Fruit fly (Drosophila melanogaster): Measurements from ENCODE around the gene Cyp305a1.

Gene Cyp305a1

DNA sequence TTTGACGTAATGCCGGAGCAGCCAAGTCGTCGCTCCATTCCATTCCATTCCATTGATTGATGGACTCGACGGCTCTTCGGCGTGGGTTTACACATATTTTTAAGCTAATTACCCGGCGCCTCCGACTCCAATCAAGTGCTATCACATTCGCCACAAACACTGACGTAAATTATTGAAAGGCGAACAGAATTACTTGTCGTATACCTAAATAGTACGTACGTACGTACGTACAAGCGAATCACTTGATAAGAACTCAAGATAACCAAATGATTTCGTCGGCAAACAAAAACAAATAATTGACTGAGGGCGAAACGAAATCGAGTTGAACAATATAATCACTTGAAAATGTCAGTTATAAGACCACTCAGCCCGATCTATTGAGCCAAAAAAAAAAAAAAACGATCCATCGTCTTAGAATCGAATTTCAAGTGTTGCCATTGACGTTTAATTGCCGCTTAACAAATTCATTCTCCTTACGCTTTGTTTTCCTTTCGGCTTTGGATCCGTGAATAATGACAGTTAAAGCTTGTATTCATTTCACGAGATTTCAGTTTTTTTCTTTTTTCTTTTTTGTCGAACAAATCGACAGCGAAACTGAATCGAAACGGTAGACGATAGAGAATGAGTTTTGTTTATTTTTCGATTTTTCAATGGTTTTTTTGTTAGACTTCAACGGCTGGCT, 35.7 kb downstream of the Cyp305a1 start (continued):
- TF ChIP-seq CG17829 (tag; optimal IDR thresholded peaks at IDR 0.05) = no peak
- no peak for TF ChIP-seq CG2889 (GFP tag; IDR thresholded peaks at IDR 0.05)
- no peak for TF ChIP-seq CG1603 (tag; optimal IDR thresholded peaks at IDR 0.05)
- TF ChIP-seq tll (GFP tag; optimal IDR thresholded peaks at IDR 0.05) = no peak
- no peak for TF ChIP-seq CG5180 (GFP tag; optimal IDR thresholded peaks at IDR 0.05)
- no peak for TF ChIP-seq gsb (GFP tag; IDR thresholded peaks at IDR 0.05)
- no peak for TF ChIP-seq CG10959 (GFP tag; IDR thresholded peaks at IDR 0.05)
- no peak for TF ChIP-seq Mrtf (GFP tag; IDR thresholded peaks at IDR 0.05)
- peak; percentile 52 for TF ChIP-seq oc (tag; optimal IDR thresholded peaks at IDR 0.05)
- no peak for TF ChIP-seq tgo (GFP tag; IDR thresholded peaks at IDR 0.05)
- TF ChIP-seq CG12942 (GFP tag; optimal IDR thresholded peaks at IDR 0.05) = no peak
- TF ChIP-seq CG2202 (tag; optimal IDR thresholded peaks at IDR 0.05) = no peak
- TF ChIP-seq CG1647 (GFP tag; optimal IDR thresholded peaks at IDR 0.05) = no peak
- no peak for TF ChIP-seq GATAe (GFP tag; conservative IDR thresholded peaks at IDR 0.05)
- TF ChIP-seq CG11398 (GFP tag; optimal IDR thresholded peaks at IDR 0.05) = no peak
- TF ChIP-seq CoRest (tag; optimal IDR thresholded peaks at IDR 0.05) = no peak
- no peak for TF ChIP-seq fd3F (GFP tag; optimal IDR thresholded peaks at IDR 0.05)
- no peak for TF ChIP-seq TFAM (GFP tag; optimal IDR thresholded peaks at IDR 0.05)
- no peak for TF ChIP-seq Sry-δ (GFP tag; optimal IDR thresholded peaks at IDR 0.05)
- TF ChIP-seq Blimp-1 (GFP tag; optimal IDR thresholded peaks at IDR 0.05) = no peak
- no peak for TF ChIP-seq CG17361 (GFP tag; IDR thresholded peaks at IDR 0.05)
- no peak for TF ChIP-seq CG16813 (GFP tag; IDR thresholded peaks at IDR 0.05; ENCODE audit: partially characterized antibody)
- TF ChIP-seq CG14860 (GFP tag; IDR thresholded peaks at IDR 0.05; ENCODE audit: partially characterized antibody) = no peak
- no peak for TF ChIP-seq sens (GFP tag)
- TF ChIP-seq CG15514 (GFP tag; optimal IDR thresholded peaks at IDR 0.05) = peak; percentile 2
- no peak for TF ChIP-seq CG8944 (GFP tag; optimal IDR thresholded peaks at IDR 0.05)
- TF ChIP-seq CG3995 (GFP tag; optimal IDR thresholded peaks at IDR 0.05) = no peak
- TF ChIP-seq Meics (GFP tag; optimal IDR thresholded peaks at IDR 0.05) = no peak
- no peak for TF ChIP-seq gcm2 (GFP tag; optimal IDR thresholded peaks at IDR 0.05)
- TF ChIP-seq B-H1 (GFP tag; IDR thresholded peaks at IDR 0.05) = no peak
- peak; percentile 78 for TF ChIP-seq lab (GFP tag; optimal IDR thresholded peaks at IDR 0.05)
- TF ChIP-seq Hmx (GFP tag; optimal IDR thresholded peaks at IDR 0.05) = no peak
- no peak for TF ChIP-seq Bteb2 (GFP tag; optimal IDR thresholded peaks at IDR 0.05)
- TF ChIP-seq maf-S (GFP tag; optimal IDR thresholded peaks at IDR 0.05) = no peak
- no peak for TF ChIP-seq hb (GFP tag; IDR thresholded peaks at IDR 0.05; ENCODE audit: partially characterized antibody)
- no peak for TF ChIP-seq Ets65A (GFP tag)
- no peak for TF ChIP-seq NC2β (GFP tag; optimal IDR thresholded peaks at IDR 0.05)
- peak; percentile 51 for TF ChIP-seq pfk (GFP tag; optimal IDR thresholded peaks at IDR 0.05)
- TF ChIP-seq CG11456 (GFP tag; IDR thresholded peaks at IDR 0.05) = no peak
- peak; percentile 79 for TF ChIP-seq sug (tag; optimal IDR thresholded peaks at IDR 0.05)
- no peak for TF ChIP-seq ttk (GFP tag; IDR thresholded peaks at IDR 0.05)
- no peak for TF ChIP-seq CG12219 (GFP tag; optimal IDR thresholded peaks at IDR 0.05)
- TF ChIP-seq jumu (GFP tag; optimal IDR thresholded peaks at IDR 0.05) = no peak
- no peak for TF ChIP-seq schlank (tag; optimal IDR thresholded peaks at IDR 0.05)
- no peak for TF ChIP-seq CHES-1-like (GFP tag; optimal IDR thresholded peaks at IDR 0.05)
- TF ChIP-seq exex (tag; optimal IDR thresholded peaks at IDR 0.05) = peak; percentile 93
- no peak for TF ChIP-seq pros (GFP tag; optimal IDR thresholded peaks at IDR 0.05)
- TF ChIP-seq CG31388 (GFP tag; optimal IDR thresholded peaks at IDR 0.05) = no peak
- no peak for TF ChIP-seq CG13287 (GFP tag; IDR thresholded peaks at IDR 0.05; ENCODE audit: partially characterized antibody)
- TF ChIP-seq disco-r (GFP tag; optimal IDR thresholded peaks at IDR 0.05) = no peak
- TF ChIP-seq Lim3 (GFP tag; IDR thresholded peaks at IDR 0.05) = no peak
